Fruit fly (Drosophila melanogaster) whole organism, wandering third instar larva: ENCODE measurements around the gene CG31542.

Experiments used
- CG32264 ChIP-seq: fragments of 200-800 bp; sonication (Bioruptor generic); optimal IDR thresholded peaks from 2 replicates; lab custom pipeline; 2016; ENCODE audit warnings: missing biosample characterization, missing genetic modification characterization
- CrebA ChIP-seq: fragments of 200-800 bp; sonication (Bioruptor generic); optimal IDR thresholded peaks from 2 replicates; lab custom pipeline; 2016; ENCODE audit warnings: missing biosample characterization, mild to moderate bottlenecking, missing genetic modification characterization, borderline replicate concordance
- Dfd ChIP-seq: fragments of >200 bp; optimal IDR thresholded peaks from 2 replicates; lab custom pipeline; 2017; ENCODE audit warnings: missing biosample characterization, missing genetic modification characterization
- Dif ChIP-seq: fragments of 200-275, 200-300 bp; sonication (Bioruptor generic); optimal IDR thresholded peaks from 2 replicates; lab custom pipeline; 2018; ENCODE audit warnings: missing biosample characterization, missing genetic modification characterization; ENCODE audit not compliant: partially characterized antibody
- GATAd ChIP-seq: sonication (Bioruptor generic); optimal IDR thresholded peaks from 2 replicates; lab custom pipeline; 2016; ENCODE audit warnings: missing biosample characterization, missing genetic modification characterization
- Hnf4 ChIP-seq: fragments of 200-800 bp; sonication (Bioruptor generic); optimal IDR thresholded peaks from 2 replicates; lab custom pipeline; 2016; ENCODE audit warnings: missing biosample characterization, mild to moderate bottlenecking, missing genetic modification characterization
- Hr83 ChIP-seq: fragments of 200-300 bp; sonication (Bioruptor generic); optimal IDR thresholded peaks from 2 replicates; lab custom pipeline; 2016; ENCODE audit warnings: missing biosample characterization, mild to moderate bottlenecking, missing genetic modification characterization, moderate library complexity; ENCODE audit not compliant: poor library complexity, severe bottlenecking
- Mio ChIP-seq: sonication (Bioruptor generic); optimal IDR thresholded peaks from 2 replicates; lab custom pipeline; 2016; ENCODE audit warnings: missing biosample characterization, missing genetic modification characterization
- OdsH ChIP-seq: fragments of 200-800 bp; sonication (Bioruptor generic); optimal IDR thresholded peaks from 2 replicates; lab custom pipeline; 2016; ENCODE audit warnings: missing biosample characterization, mild to moderate bottlenecking, missing genetic modification characterization
- Rel ChIP-seq, 2 experiments: fragments of 200-800 bp; sonication (Bioruptor generic) in 1 of 2; optimal IDR thresholded peaks; 2 replicates in 1 of 2; 3 replicates in 1 of 2; lab custom pipeline; 2016 to 2019; ENCODE audit warnings: mild to moderate bottlenecking in 2 of 2, missing biosample characterization in 2 of 2, missing genetic modification characterization in 2 of 2, moderate library complexity in 1 of 2
- Sp1 ChIP-seq: fragments of 200-800 bp; sonication (Bioruptor generic); optimal IDR thresholded peaks from 3 replicates; lab custom pipeline; 2019; ENCODE audit warnings: missing biosample characterization, mild to moderate bottlenecking, missing genetic modification characterization, moderate library complexity
- Vsx2 ChIP-seq: fragments of 200-300, 225-300 bp; sonication (Bioruptor generic); optimal IDR thresholded peaks from 2 replicates; lab custom pipeline; 2018; ENCODE audit warnings: missing biosample characterization, missing genetic modification characterization; ENCODE audit not compliant: partially characterized antibody
- br ChIP-seq: fragments of 200-800 bp; sonication (Bioruptor generic); optimal IDR thresholded peaks from 2 replicates; lab custom pipeline; 2016; ENCODE audit warnings: missing biosample characterization, missing genetic modification characterization
- brk ChIP-seq: fragments of 200-800 bp; sonication (Bioruptor generic); optimal IDR thresholded peaks from 2 replicates; lab custom pipeline; 2016; ENCODE audit warnings: missing biosample characterization, mild to moderate bottlenecking, missing genetic modification characterization
- dl ChIP-seq, 2 experiments: fragments of 175-275, 200-275 bp in 1 of 2; fragments of 200-275 bp in 1 of 2; sonication (Bioruptor generic); optimal IDR thresholded peaks; lab custom pipeline; 2018; ENCODE audit warnings: mild to moderate bottlenecking in 2 of 2, missing biosample characterization in 2 of 2, missing genetic modification characterization in 2 of 2, moderate library complexity in 2 of 2; ENCODE audit not compliant: partially characterized antibody in 2 of 2, insufficient read depth in 1 of 2
- dmrt93B ChIP-seq: fragments of 200-800 bp; sonication (Bioruptor generic); optimal IDR thresholded peaks from 2 replicates; lab custom pipeline; 2018; ENCODE audit warnings: missing biosample characterization, mild to moderate bottlenecking, missing genetic modification characterization
- dsf ChIP-seq: sonication (Bioruptor generic); optimal IDR thresholded peaks from 2 replicates; lab custom pipeline; 2016; ENCODE audit warnings: missing biosample characterization, missing genetic modification characterization, borderline replicate concordance
- ey ChIP-seq: fragments of 200-800 bp; sonication (Bioruptor generic); optimal IDR thresholded peaks from 2 replicates; lab custom pipeline; 2016; ENCODE audit warnings: missing biosample characterization, missing genetic modification characterization
- foxo ChIP-seq, 2 experiments: fragments of 200-800 bp; sonication (Bioruptor generic); optimal IDR thresholded peaks; 2 replicates in 1 of 2; 3 replicates in 1 of 2; lab custom pipeline; 2016 to 2017; ENCODE audit warnings: missing biosample characterization in 2 of 2, missing genetic modification characterization in 2 of 2
- fru ChIP-seq: fragments of 200-800 bp; sonication (Bioruptor generic); optimal IDR thresholded peaks from 3 replicates; lab custom pipeline; 2016; ENCODE audit warnings: missing biosample characterization, mild to moderate bottlenecking, missing genetic modification characterization
- h ChIP-seq: fragments of 200-800 bp; sonication (Bioruptor generic); optimal IDR thresholded peaks from 3 replicates; lab custom pipeline; 2016; ENCODE audit warnings: missing biosample characterization, mild to moderate bottlenecking, missing genetic modification characterization
- jim ChIP-seq: fragments of 175-275, 200-325 bp; sonication (Bioruptor generic); optimal IDR thresholded peaks from 2 replicates; lab custom pipeline; 2016; ENCODE audit warnings: missing biosample characterization, mild to moderate bottlenecking, missing genetic modification characterization
- lola ChIP-seq: fragments of >200 bp; optimal IDR thresholded peaks from 2 replicates; lab custom pipeline; 2017; ENCODE audit warnings: missing biosample characterization, missing genetic modification characterization
- pan ChIP-seq: fragments of >200 bp; optimal IDR thresholded peaks from 2 replicates; lab custom pipeline; 2017
- psq ChIP-seq: fragments of 200-800 bp; sonication (Bioruptor generic); optimal IDR thresholded peaks from 3 replicates; lab custom pipeline; 2017; ENCODE audit warnings: missing biosample characterization, mild to moderate bottlenecking, missing genetic modification characterization, moderate library complexity
- rgr ChIP-seq: fragments of 200-800 bp; sonication (Bioruptor generic); optimal IDR thresholded peaks from 3 replicates; lab custom pipeline; 2016; ENCODE audit warnings: missing biosample characterization, mild to moderate bottlenecking, missing genetic modification characterization
- sage ChIP-seq: fragments of 200-800 bp; sonication (Bioruptor generic); optimal IDR thresholded peaks from 2 replicates; lab custom pipeline; 2016; ENCODE audit warnings: missing biosample characterization, mild to moderate bottlenecking, missing genetic modification characterization
- sv ChIP-seq: fragments of 200-800 bp; sonication (Bioruptor generic); optimal IDR thresholded peaks from 3 replicates; lab custom pipeline; 2016; ENCODE audit warnings: missing biosample characterization, missing genetic modification characterization
- tai ChIP-seq: sonication (Bioruptor generic); optimal IDR thresholded peaks from 2 replicates; lab custom pipeline; 2016; ENCODE audit warnings: missing biosample characterization, missing genetic modification characterization
- usp ChIP-seq: fragments of >200 bp; optimal IDR thresholded peaks from 2 replicates; lab custom pipeline; 2017; ENCODE audit warnings: missing biosample characterization, missing genetic modification characterization
- woc ChIP-seq: sonication (Bioruptor generic); optimal IDR thresholded peaks from 2 replicates; lab custom pipeline; 2016; ENCODE audit warnings: missing biosample characterization, mild to moderate bottlenecking, missing genetic modification characterization

The CG31542 gene

DNA sequence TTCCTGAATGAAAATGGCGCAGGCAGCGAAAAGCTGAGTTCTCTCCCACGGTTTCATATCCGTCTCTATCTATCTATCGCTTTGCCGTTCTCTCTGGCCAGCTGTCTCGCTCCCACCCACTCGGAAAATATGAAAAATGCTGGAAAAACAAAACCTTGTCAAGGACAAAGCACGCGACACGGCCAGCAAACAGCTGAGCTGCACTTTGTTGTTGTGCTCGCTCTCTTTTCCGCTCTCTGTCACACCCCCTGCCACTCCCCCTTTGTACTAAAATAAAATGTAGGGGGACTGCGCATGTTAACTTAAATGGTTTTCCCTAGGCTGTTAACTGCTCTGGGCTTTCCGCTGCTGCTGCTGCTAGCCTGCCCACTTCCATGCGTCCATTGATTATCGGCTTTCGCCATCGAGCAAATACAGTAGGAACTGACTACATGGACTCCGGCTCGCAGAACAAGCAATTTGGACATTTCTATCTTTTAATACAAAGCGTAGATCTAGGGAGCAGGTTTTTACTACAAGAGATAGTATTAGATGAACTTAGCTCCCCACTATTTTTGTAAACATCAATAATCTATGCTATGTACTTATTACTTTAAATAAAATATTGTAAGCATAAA lies 22.5 kb upstream of the CG31542 start:
- TF ChIP-seq Dfd (GFP tag; lab: Kevin White, UChicago) (no peak), GATAd (GFP tag; lab: Kevin White, UChicago) (no peak), tai (GFP tag; lab: Kevin White, UChicago) (no peak), Rel (GFP tag; optimal IDR thresholded peaks at IDR 0.05; lab: Kevin White, UChicago) (no peak), Rel (tag; optimal IDR thresholded peaks at IDR 0.05; lab: Kevin White, UChicago) (no peak), foxo (GFP tag; optimal IDR thresholded peaks at IDR 0.05; lab: Kevin White, UChicago) (no peak), pan (no peak), br (no peak), psq (no peak), ey (GFP tag; lab: Kevin White, UChicago) (no peak), Hnf4 (GFP tag; lab: Kevin White, UChicago) (no peak), CG32264 (no peak), Sp1 (GFP tag; lab: Kevin White, UChicago) (no peak)

DNA sequence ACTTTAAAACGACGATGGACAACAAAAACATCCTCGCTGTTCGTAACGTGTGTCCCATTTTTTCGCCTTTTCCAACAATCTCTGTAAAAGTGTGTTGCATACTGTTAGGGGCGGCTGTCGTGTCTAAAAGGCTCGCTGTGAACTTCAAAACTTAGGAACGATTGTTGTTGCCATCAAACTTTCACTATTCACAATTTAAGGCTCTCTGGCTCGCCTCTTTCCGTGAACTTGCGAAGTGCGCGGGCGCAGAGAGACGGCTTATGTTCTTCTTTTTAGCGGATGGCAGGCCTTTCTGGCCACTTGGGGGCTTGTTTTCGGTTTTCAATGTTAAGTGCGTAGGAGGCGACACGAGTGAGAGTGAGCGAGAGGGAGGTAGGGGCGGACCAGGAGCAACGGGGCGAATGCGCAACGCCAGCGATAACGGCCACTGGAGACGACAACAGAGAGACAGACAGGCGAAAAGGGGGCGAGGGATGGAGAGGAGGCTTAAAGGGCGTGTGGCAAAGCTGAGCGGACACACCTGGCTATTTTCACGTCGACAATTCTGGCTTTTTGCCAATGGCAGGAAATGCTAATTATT lies 18.9 kb upstream of the CG31542 start, which contains the start of gene mtd:
TSS of gene mtd (minus strand) at position 51 of the 580 bp plus-strand sequence.
- TF ChIP-seq dl (GFP tag; optimal IDR thresholded peaks at IDR 0.05; lab: Kevin White, UChicago; ENCODE audit: insufficient read depth in 1 of 2, partially characterized antibody in 2 of 2) (no peak), CG32264 (no peak), tai (GFP tag; lab: Kevin White, UChicago) (no peak), woc (GFP tag; lab: Kevin White, UChicago) (no peak), sv (GFP tag; lab: Kevin White, UChicago) (no peak), Hr83 (GFP tag; lab: Kevin White, UChicago) (no peak), ey (GFP tag; lab: Kevin White, UChicago) (no peak), brk (no peak), GATAd (GFP tag; lab: Kevin White, UChicago) (no peak), CrebA (GFP tag; lab: Kevin White, UChicago) (no peak), Mio (GFP tag; lab: Kevin White, UChicago) (no peak), dsf (GFP tag; lab: Kevin White, UChicago) (no peak), Vsx2 (GFP tag; lab: Kevin White, UChicago) (no peak)

DNA sequence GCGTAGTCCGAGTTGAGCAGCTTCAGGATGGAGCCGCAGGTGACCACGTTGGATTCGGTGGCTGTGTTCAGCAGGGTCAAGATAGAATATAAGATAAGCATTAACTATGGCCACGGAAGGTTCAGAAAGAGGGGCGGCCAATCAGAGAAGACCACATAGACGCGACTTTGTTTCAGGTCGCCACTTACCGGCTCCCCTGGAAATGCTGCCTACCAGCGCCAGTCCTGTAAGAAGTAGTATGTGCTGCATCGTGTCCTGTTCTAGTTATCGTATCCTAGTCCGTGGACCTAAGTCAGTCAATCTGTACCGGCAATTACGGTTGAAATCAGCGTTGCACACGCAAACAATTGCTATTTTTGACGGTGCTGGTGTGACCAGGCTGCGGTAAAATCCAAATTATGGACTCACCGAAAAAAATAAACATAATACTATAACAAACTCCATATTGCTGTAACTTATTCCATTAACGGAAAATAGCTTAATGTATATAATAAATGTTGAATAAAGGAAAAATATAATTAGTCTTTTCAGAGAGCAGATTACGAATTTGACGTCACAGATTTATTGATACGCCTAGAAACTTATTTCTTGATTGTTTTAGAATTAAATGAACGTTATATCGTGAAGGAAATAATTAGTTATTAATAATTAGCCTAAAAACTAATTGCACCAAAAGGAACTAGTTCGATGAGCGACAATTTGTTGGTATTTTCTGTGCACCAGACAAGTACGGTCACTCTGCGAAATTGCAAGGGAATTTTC lies 14.8 kb upstream of the CG31542 start, which contains the start of the genes CG11999 and CG1161:
TSS of gene CG11999 (minus strand) at position 375 of the 762 bp plus-strand sequence.
TSS of gene CG1161 (plus strand) at position 720 of the 762 bp plus-strand sequence.
- no peak for TF ChIP-seq CG32264
- peak; percentile 11 for TF ChIP-seq fru (GFP tag; lab: Kevin White, UChicago)
- peak; percentile 16 for TF ChIP-seq rgr
- peak in 1 of 2 experiments; percentile 33 for TF ChIP-seq foxo (GFP tag; optimal IDR thresholded peaks at IDR 0.05; lab: Kevin White, UChicago)
- TF ChIP-seq sage, result no peak
- TF ChIP-seq OdsH (GFP tag; lab: Kevin White, UChicago), result peak; percentile 12
- TF ChIP-seq Rel (GFP tag; optimal IDR thresholded peaks at IDR 0.05; lab: Kevin White, UChicago), result no peak
- peak; percentile 77 for TF ChIP-seq Rel (tag; optimal IDR thresholded peaks at IDR 0.05; lab: Kevin White, UChicago)
- no peak for TF ChIP-seq Dif (GFP tag; lab: Kevin White, UChicago)
- TF ChIP-seq lola (GFP tag; lab: Kevin White, UChicago), result no peak
- no peak for TF ChIP-seq brk
- no peak for TF ChIP-seq dmrt93B (GFP tag; lab: Kevin White, UChicago)
- TF ChIP-seq woc (GFP tag; lab: Kevin White, UChicago), result peak; percentile 49
- TF ChIP-seq Hr83 (GFP tag; lab: Kevin White, UChicago), result no peak
- TF ChIP-seq jim (GFP tag; lab: Kevin White, UChicago), result no peak
- peak; percentile 69 for TF ChIP-seq Vsx2 (GFP tag; lab: Kevin White, UChicago)
- TF ChIP-seq h (GFP tag; lab: Kevin White, UChicago), result peak; percentile 6
- TF ChIP-seq usp (GFP tag; lab: Kevin White, UChicago), result no peak
- TF ChIP-seq dl (GFP tag; optimal IDR thresholded peaks at IDR 0.05; lab: Kevin White, UChicago; ENCODE audit: insufficient read depth in 1 of 2, partially characterized antibody in 2 of 2), result no peak
